Fruit fly (Drosophila melanogaster) Kc167 (cell line): ENCODE data around the gene EAChm.

Experiments used
- Myc ChIP-seq: fragments of >200 bp; optimal IDR thresholded peaks from 2 replicates; lab custom pipeline; 2017; ENCODE audit warnings: missing external identifiers
- Sin3A ChIP-seq: fragments of >200 bp; optimal IDR thresholded peaks from 2 replicates; lab custom pipeline; 2018; ENCODE audit warnings: missing external identifiers
- h ChIP-seq: fragments of >200 bp; optimal IDR thresholded peaks from 3 replicates; lab custom pipeline; 2018; ENCODE audit warnings: missing external identifiers
- insv ChIP-seq: fragments of >200 bp; optimal IDR thresholded peaks from 3 replicates; lab custom pipeline; 2018; ENCODE audit warnings: missing external identifiers
- psq ChIP-seq: fragments of >200 bp; optimal IDR thresholded peaks from 2 replicates; lab custom pipeline; 2017; ENCODE audit warnings: missing external identifiers

- TF ChIP-seq Sin3A (lab: Kevin White, UChicago) = no peak
- no peak for TF ChIP-seq insv (lab: Kevin White, UChicago)
- no peak for TF ChIP-seq psq (lab: Kevin White, UChicago)
- no peak for TF ChIP-seq Myc (lab: Kevin White, UChicago)
- TF ChIP-seq h = no peak
Measured at dm6 chr3L:15088285-15088684, 33.7 kb downstream of the EAChm start.
